Worm (Caenorhabditis elegans) whole organism, dauer: ENCODE data around the gene F32D8.2.

Source experiments
- unc-62 ChIP-seq: sonication (generic microtip); optimal IDR thresholded peaks from 2 replicates; lab custom pipeline; 2017; ENCODE audit warnings: missing biosample characterization, missing genetic modification reagents, missing genetic modification characterization

The F32D8.2 gene

ce11 chrV:10883478-10883877, at the start of gene F32D8.2:
Gene F32D8.2 (plus strand): TSS chrV:10883778.
- no peak for TF ChIP-seq unc-62 (GFP tag; lab: Kevin White, UChicago)

- no peak for TF ChIP-seq unc-62 (GFP tag; lab: Kevin White, UChicago)
These were observed 48.8 kb upstream of the F32D8.2 start for ce11 chrV:10834682-10835219.

- no peak for TF ChIP-seq unc-62 (GFP tag; lab: Kevin White, UChicago)
These were observed 45.4 kb upstream of the F32D8.2 start for ce11 chrV:10838204-10838603.

- no peak for TF ChIP-seq unc-62 (GFP tag; lab: Kevin White, UChicago)
These were observed 44.2 kb upstream of the F32D8.2 start for ce11 chrV:10839398-10839797.

ce11 chrV:10846893-10847292, 36.7 kb upstream of the F32D8.2 start, which contains the start of gene C29A12.6:
Gene C29A12.6 (plus strand): TSS chrV:10847193.
- TF ChIP-seq unc-62 (GFP tag; lab: Kevin White, UChicago) = no peak

- TF ChIP-seq unc-62 (GFP tag; lab: Kevin White, UChicago) = no peak
These were observed 29.4 kb upstream of the F32D8.2 start for ce11 chrV:10854197-10854596.

ce11 chrV:10855363-10855762, 28.2 kb upstream of the F32D8.2 start:
- TF ChIP-seq unc-62 (GFP tag; lab: Kevin White, UChicago) = no peak

ce11 chrV:10856901-10857637, 26.5 kb upstream of the F32D8.2 start:
- TF ChIP-seq unc-62 (GFP tag; lab: Kevin White, UChicago) = no peak

- TF ChIP-seq unc-62 (GFP tag; lab: Kevin White, UChicago) = no peak
These were observed 25.2 kb upstream of the F32D8.2 start for ce11 chrV:10858340-10858739.

- no peak for TF ChIP-seq unc-62 (GFP tag; lab: Kevin White, UChicago)
These were observed 24.4 kb upstream of the F32D8.2 start for ce11 chrV:10859048-10859637.

ce11 chrV:10859775-10860174, 23.8 kb upstream of the F32D8.2 start:
- TF ChIP-seq unc-62 (GFP tag; lab: Kevin White, UChicago) = no peak

ce11 chrV:10860526-10861037, 23.0 kb upstream of the F32D8.2 start:
- TF ChIP-seq unc-62 (GFP tag; lab: Kevin White, UChicago) = no peak

ce11 chrV:10861611-10862262, 21.8 kb upstream of the F32D8.2 start:
- TF ChIP-seq unc-62 (GFP tag; lab: Kevin White, UChicago) = no peak

ce11 chrV:10862457-10863097, 21.0 kb upstream of the F32D8.2 start:
- TF ChIP-seq unc-62 (GFP tag; lab: Kevin White, UChicago) = no peak

ce11 chrV:10865599-10865998, 18.0 kb upstream of the F32D8.2 start, which contains the start of gene saeg-1:
Gene saeg-1 (minus strand): TSS chrV:10865699.
- no peak for TF ChIP-seq unc-62 (GFP tag; lab: Kevin White, UChicago)
